Worm (Caenorhabditis elegans): Measurements from ENCODE around the gene ints-13.

ce11 chrIV:202921-203652, 34.2 kb downstream of the ints-13 start, which contains the start of gene gfrp-1:
- TF ChIP-seq snpc-1.2 (GFP tag; IDR thresholded peaks at IDR 0.05) = no peak
- no peak for TF ChIP-seq fkh-10 (GFP tag; optimal IDR thresholded peaks at IDR 0.05)
- no peak for TF ChIP-seq nhr-76 (tag; optimal IDR thresholded peaks at IDR 0.05)
- no peak for TF ChIP-seq ama-1 (optimal IDR thresholded peaks at IDR 0.05)
- no peak for TF ChIP-seq unc-130 (GFP tag; optimal IDR thresholded peaks at IDR 0.05)
- no peak for TF ChIP-seq F26F4.8 (GFP tag; conservative IDR thresholded peaks at IDR 0.05)
- TF ChIP-seq ZK337.2 (GFP tag; IDR thresholded peaks at IDR 0.05) = no peak
